Worm (Caenorhabditis elegans) whole organism, L1 larva: Measurements from ENCODE around the gene W04H10.6.

Source experiments
- fos-1 ChIP-seq: fragments of 150-350 bp; optimal IDR thresholded peaks from 2 replicates; lab custom pipeline; 2014; ENCODE audit warnings: missing biosample characterization, missing genetic modification characterization
- grh-1 ChIP-seq: fragments of 200-800 bp; sonication (Bioruptor generic); IDR thresholded peaks from 2 replicates; pipeline ENCODE4 v1.3.6; 2022; ENCODE audit warnings: missing genetic modification reagents, missing genetic modification characterization, missing compliant biosample characterization
- jun-1 ChIP-seq: fragments of 150-350 bp; optimal IDR thresholded peaks from 2 replicates; lab custom pipeline; 2014; ENCODE audit warnings: missing biosample characterization, missing genetic modification reagents, missing genetic modification characterization
- lin-15B ChIP-seq: fragments of 150-350 bp; sonication (generic microtip); optimal IDR thresholded peaks from 3 replicates; lab custom pipeline; 2014; ENCODE audit warnings: missing biosample characterization, missing genetic modification characterization
- lir-3 ChIP-seq: sonication (generic microtip); optimal IDR thresholded peaks from 2 replicates; lab custom pipeline; 2016; ENCODE audit warnings: mild to moderate bottlenecking, missing genetic modification characterization, moderate library complexity, missing compliant biosample characterization; ENCODE audit not compliant: poor library complexity
- lsy-2 ChIP-seq, 2 experiments: fragments of 150-350 bp; optimal IDR thresholded peaks; 2 replicates each; lab custom pipeline; 2014; ENCODE audit warnings: missing biosample characterization in 2 of 2, missing genetic modification characterization in 2 of 2
- mdl-1 ChIP-seq, 2 experiments: fragments of 150-350 bp; optimal IDR thresholded peaks; 2 replicates each; lab custom pipeline; 2014 to 2017; ENCODE audit warnings: missing biosample characterization in 2 of 2, missing genetic modification characterization in 2 of 2, inconsistent platforms in 1 of 2
- nhr-11 ChIP-seq: fragments of 150-350 bp; optimal IDR thresholded peaks from 2 replicates; lab custom pipeline; 2014; ENCODE audit warnings: missing biosample characterization, missing genetic modification characterization
- nhr-12 ChIP-seq: sonication (generic microtip); optimal IDR thresholded peaks from 2 replicates; lab custom pipeline; 2017; ENCODE audit warnings: missing biosample characterization, missing genetic modification characterization
- nhr-47 ChIP-seq: sonication (generic microtip); optimal IDR thresholded peaks from 2 replicates; lab custom pipeline; 2016; ENCODE audit warnings: mild to moderate bottlenecking, missing genetic modification characterization, moderate library complexity, missing compliant biosample characterization
- unc-130 ChIP-seq: fragments of 150-350 bp; optimal IDR thresholded peaks from 2 replicates; lab custom pipeline; 2017; ENCODE audit warnings: missing biosample characterization, missing genetic modification characterization, inconsistent platforms
- unc-62 ChIP-seq: fragments of 150-350 bp; optimal IDR thresholded peaks from 2 replicates; lab custom pipeline; 2014; ENCODE audit warnings: missing biosample characterization, missing genetic modification reagents, missing genetic modification characterization
- ztf-11 ChIP-seq, 2 experiments: sonication (generic microtip); optimal IDR thresholded peaks; 2 replicates each; lab custom pipeline; 2016 to 2017; ENCODE audit warnings: missing genetic modification characterization in 2 of 2, missing biosample characterization in 1 of 2, missing compliant biosample characterization in 1 of 2

DNA sequence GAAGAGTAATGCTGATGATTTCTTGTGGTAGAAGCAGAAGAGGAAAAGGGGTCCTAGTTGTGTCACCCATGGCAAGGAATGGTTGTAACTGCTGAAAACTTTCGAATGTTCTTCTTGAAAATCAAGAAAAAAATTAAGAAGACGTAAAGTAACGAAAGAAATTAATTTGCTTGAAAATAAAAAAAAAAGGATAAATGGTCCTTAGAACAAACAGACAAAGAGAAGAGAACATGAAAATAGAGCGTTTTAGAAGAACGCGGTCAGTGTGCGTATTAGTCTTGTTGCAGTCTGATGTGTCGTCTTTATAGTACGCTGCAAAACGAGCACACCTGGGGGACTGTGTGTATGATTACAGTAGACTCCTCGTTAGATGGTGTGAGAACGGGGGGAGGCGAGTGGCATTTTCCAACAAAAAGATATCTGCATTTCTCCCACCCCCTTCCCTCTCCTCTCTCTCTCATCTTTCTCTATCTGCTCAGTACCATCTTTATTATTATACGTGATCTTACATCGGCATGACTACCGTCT lies 23.9 kb downstream of the W04H10.6 start, which contains the start of the genes W08F4.12 and W08F4.13:
- TF ChIP-seq lsy-2 (tag; optimal IDR thresholded peaks at IDR 0.05; lab: Kevin White, UChicago) (no peak), lin-15B (tag; lab: Kevin White, UChicago) (no peak), unc-62 (GFP tag; lab: Kevin White, UChicago) (no peak), jun-1 (tag; lab: Kevin White, UChicago) (no peak), unc-130 (tag; lab: Kevin White, UChicago) (no peak), nhr-47 (tag; lab: Kevin White, UChicago) (no peak), nhr-11 (tag; lab: Kevin White, UChicago) (no peak), lir-3 (tag; lab: Kevin White, UChicago) (no peak), nhr-12 (tag; lab: Kevin White, UChicago) (no peak), mdl-1 (tag; optimal IDR thresholded peaks at IDR 0.05; lab: Kevin White, UChicago) (no peak), fos-1 (tag; lab: Kevin White, UChicago) (no peak), ztf-11 (tag; optimal IDR thresholded peaks at IDR 0.05; lab: Kevin White, UChicago) (no peak), grh-1 (GFP tag; lab: Robert Waterston, UW) (no peak)
